Worm (Caenorhabditis elegans): ENCODE results near the gene K07H8.7.

K07H8.7 gene

DNA sequence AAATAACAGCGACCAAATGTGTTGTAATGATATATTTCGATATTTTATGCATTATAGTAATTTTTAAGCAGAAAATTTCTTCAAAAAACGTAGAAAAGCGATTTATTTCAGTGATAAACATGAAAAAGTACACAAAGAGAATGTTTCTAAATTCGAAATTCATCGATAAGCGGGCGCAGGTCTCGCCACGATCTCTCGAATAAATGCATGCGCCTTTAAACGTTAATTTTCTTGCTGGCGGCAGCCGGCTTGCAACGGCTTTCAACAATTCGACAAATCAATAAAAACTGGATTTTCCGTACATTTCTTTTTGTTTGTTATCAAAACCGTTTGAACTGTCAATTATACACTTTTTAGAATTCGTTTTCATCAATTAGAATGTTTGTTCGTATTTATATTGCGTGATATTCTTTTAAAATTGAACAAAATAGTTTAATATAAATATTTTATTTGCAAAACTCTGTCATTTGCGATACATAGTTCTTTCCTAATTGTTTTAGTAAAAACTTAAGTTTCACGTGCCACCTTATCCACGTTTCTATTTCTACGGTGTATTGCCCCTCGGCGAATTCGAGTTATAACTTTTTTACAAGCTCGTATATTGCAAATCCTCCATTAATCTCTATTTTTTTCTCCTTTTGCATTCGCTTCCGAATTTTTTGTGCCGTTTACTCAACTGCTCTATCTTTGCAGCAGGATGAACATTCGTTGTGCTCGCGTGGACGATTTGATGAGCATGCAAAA, 29.9 kb upstream of the K07H8.7 start, which contains the start of gene daf-31:
TSS of gene daf-31 (plus strand) at position 694 of the 744 bp plus-strand sequence.
- peak; percentile 64 for TF ChIP-seq lin-15B (tag; optimal IDR thresholded peaks at IDR 0.05)
- TF ChIP-seq nhr-25 (tag; optimal IDR thresholded peaks at IDR 0.05): peak; percentile 71
- TF ChIP-seq egl-5 (tag; optimal IDR thresholded peaks at IDR 0.05): peak; percentile 77
- TF ChIP-seq nhr-12 (tag; optimal IDR thresholded peaks at IDR 0.05): no peak
- peak; percentile 6 for TF ChIP-seq pqm-1 (tag; optimal IDR thresholded peaks at IDR 0.05)
- TF ChIP-seq nhr-67 (tag; optimal IDR thresholded peaks at IDR 0.05): no peak
- TF ChIP-seq nhr-23 (tag; optimal IDR thresholded peaks at IDR 0.05): peak; percentile 47
- TF ChIP-seq lin-39 (tag; optimal IDR thresholded peaks at IDR 0.05): peak; percentile 88
- TF ChIP-seq nhr-43 (tag; optimal IDR thresholded peaks at IDR 0.05; ENCODE audit: poor library complexity, severe bottlenecking): no peak
- no peak for TF ChIP-seq lsy-12 (tag; optimal IDR thresholded peaks at IDR 0.05)
- no peak for TF ChIP-seq sea-2 (GFP tag; optimal IDR thresholded peaks at IDR 0.05)
- TF ChIP-seq nfya-1 (tag; optimal IDR thresholded peaks at IDR 0.05; ENCODE audit: insufficient read depth): peak; percentile 72
- no peak for TF ChIP-seq aly-2 (tag; optimal IDR thresholded peaks at IDR 0.05)
- TF ChIP-seq pha-4 (tag; optimal IDR thresholded peaks at IDR 0.05): peak; percentile 83
- TF ChIP-seq mdl-1 (tag; optimal IDR thresholded peaks at IDR 0.05): no peak
- peak; percentile 40 for TF ChIP-seq elt-2 (tag; optimal IDR thresholded peaks at IDR 0.05)
- TF ChIP-seq ceh-28 (tag; optimal IDR thresholded peaks at IDR 0.05): peak; percentile 32
- no peak for TF ChIP-seq unc-62 (GFP tag; optimal IDR thresholded peaks at IDR 0.05)
- no peak for TF ChIP-seq ama-1 (optimal IDR thresholded peaks at IDR 0.05)
- no peak for TF ChIP-seq tbx-2 (tag; optimal IDR thresholded peaks at IDR 0.05)
- peak; percentile 57 for TF ChIP-seq snpc-4 (tag; optimal IDR thresholded peaks at IDR 0.05)
- TF ChIP-seq hmg-11 (tag; optimal IDR thresholded peaks at IDR 0.05): peak; percentile 62

DNA sequence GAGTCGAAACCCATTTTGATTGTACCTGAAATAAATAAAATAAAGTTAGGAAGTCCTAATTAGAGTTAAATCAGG, 29.5 kb upstream of the K07H8.7 start, which contains the start of gene nucl-1:
TSS of gene nucl-1 (minus strand) at position 26 of the 75 bp plus-strand sequence.
- TF ChIP-seq nhr-76 (tag; optimal IDR thresholded peaks at IDR 0.05) (no peak), nhr-237 (tag; optimal IDR thresholded peaks at IDR 0.05) (no peak), daf-12 (tag; optimal IDR thresholded peaks at IDR 0.05) (no peak), pha-4 (tag; optimal IDR thresholded peaks at IDR 0.05) (no peak), snpc-4 (tag; optimal IDR thresholded peaks at IDR 0.05) (no peak), R02D3.7 (tag; optimal IDR thresholded peaks at IDR 0.05) (no peak), zag-1 (tag; optimal IDR thresholded peaks at IDR 0.05) (no peak), fkh-2 (tag; optimal IDR thresholded peaks at IDR 0.05) (no peak), ZK546.5 (tag; optimal IDR thresholded peaks at IDR 0.05) (no peak), fkh-10 (GFP tag; optimal IDR thresholded peaks at IDR 0.05) (no peak), eor-1 (tag; optimal IDR thresholded peaks at IDR 0.05) (no peak), nhr-43 (tag; optimal IDR thresholded peaks at IDR 0.05; ENCODE audit: poor library complexity, severe bottlenecking) (no peak), ama-1 (optimal IDR thresholded peaks at IDR 0.05) (no peak), nhr-67 (tag; optimal IDR thresholded peaks at IDR 0.05) (no peak)

DNA sequence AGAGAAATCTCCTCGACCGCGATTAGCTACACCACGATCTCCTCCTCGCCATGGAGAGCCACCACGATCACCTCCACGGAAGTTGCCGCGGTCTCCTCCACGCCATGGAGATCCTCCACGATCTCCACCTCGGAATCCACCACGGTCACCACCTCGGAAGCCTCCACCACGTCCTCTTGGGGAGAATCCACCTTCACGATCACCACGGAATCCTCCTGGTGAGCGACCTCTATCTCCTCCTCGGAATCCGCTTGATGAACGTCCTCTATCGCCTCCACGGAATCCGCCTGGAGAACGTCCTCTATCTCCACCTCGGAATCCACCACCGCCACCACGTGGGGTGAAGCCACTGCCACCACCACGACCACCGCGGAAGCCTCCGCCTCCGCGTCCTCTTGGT, 29.3 kb upstream of the K07H8.7 start:
- TF ChIP-seq tbx-2 (tag; optimal IDR thresholded peaks at IDR 0.05): no peak
- TF ChIP-seq ZK546.5 (tag; optimal IDR thresholded peaks at IDR 0.05): no peak
- no peak for TF ChIP-seq lin-15B (tag; optimal IDR thresholded peaks at IDR 0.05)
- no peak for TF ChIP-seq ceh-28 (tag; optimal IDR thresholded peaks at IDR 0.05)

DNA sequence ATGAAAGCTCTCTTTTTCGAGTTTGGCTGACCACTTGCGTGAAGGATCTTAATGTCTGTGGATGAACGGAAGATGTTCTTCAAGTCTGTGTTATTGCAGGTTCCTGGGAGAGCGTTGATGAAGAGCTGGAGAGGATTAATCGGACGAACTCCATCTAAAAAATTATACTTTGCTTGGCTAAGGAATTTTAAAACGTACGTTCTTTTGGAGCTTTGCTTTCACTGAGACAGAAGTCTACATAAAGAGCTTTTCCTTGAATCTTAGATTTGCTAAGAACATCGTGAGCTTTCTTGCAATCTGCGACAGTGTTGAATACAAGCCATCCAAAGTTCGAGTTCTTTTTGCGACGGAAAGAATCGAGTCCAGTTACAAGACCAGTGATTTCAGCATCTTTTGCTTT, 27.5 kb upstream of the K07H8.7 start:
- TF ChIP-seq nhr-28 (tag; optimal IDR thresholded peaks at IDR 0.05) (no peak), zag-1 (tag; optimal IDR thresholded peaks at IDR 0.05) (no peak)

DNA sequence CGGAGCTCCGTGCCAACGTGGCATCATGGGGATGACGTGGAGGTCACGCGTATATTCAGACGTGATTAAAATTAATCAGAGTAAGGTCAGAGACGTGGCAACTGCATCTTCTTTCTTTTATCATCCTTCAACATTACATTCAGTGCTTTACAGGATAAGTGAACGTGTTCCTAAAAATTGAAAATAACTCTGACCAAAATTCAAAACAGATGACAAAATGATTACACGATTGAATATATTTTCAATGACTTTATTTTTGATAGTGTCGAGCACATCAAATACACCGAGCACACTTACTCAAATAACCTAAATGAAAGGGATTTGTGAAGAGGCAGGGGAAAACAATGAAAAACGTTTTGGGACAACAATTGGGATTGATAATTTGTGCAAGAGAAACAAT, 26.5 kb upstream of the K07H8.7 start, which contains the start of gene K07H8.9:
TSS of gene K07H8.9 (minus strand) at position 125 of the 400 bp plus-strand sequence.
- no peak for TF ChIP-seq nhr-43 (tag; optimal IDR thresholded peaks at IDR 0.05; ENCODE audit: poor library complexity, severe bottlenecking)
- TF ChIP-seq elt-1 (tag; optimal IDR thresholded peaks at IDR 0.05): no peak
- TF ChIP-seq zag-1 (tag; optimal IDR thresholded peaks at IDR 0.05): no peak
- TF ChIP-seq fos-1 (tag; optimal IDR thresholded peaks at IDR 0.05): no peak
- TF ChIP-seq pha-4 (tag; optimal IDR thresholded peaks at IDR 0.05): no peak
- TF ChIP-seq jun-1 (tag; optimal IDR thresholded peaks at IDR 0.05): no peak
- TF ChIP-seq unc-39 (tag; optimal IDR thresholded peaks at IDR 0.05): no peak
- no peak for TF ChIP-seq tbx-2 (tag; optimal IDR thresholded peaks at IDR 0.05)
- no peak for TF ChIP-seq egl-5 (tag; optimal IDR thresholded peaks at IDR 0.05)
- TF ChIP-seq ceh-82 (tag; optimal IDR thresholded peaks at IDR 0.05): no peak
- TF ChIP-seq nhr-11 (tag; optimal IDR thresholded peaks at IDR 0.05): no peak
- TF ChIP-seq hmg-11 (tag; optimal IDR thresholded peaks at IDR 0.05): no peak
- TF ChIP-seq ztf-4 (tag; optimal IDR thresholded peaks at IDR 0.05): no peak
- no peak for TF ChIP-seq ama-1 (optimal IDR thresholded peaks at IDR 0.05)
- no peak for TF ChIP-seq nhr-77 (tag; optimal IDR thresholded peaks at IDR 0.05)
- TF ChIP-seq ztf-11 (tag; optimal IDR thresholded peaks at IDR 0.05): no peak
- TF ChIP-seq nhr-76 (tag; optimal IDR thresholded peaks at IDR 0.05): no peak
